Worm (Caenorhabditis elegans): ENCODE data around the gene cnx-1.

DNA sequence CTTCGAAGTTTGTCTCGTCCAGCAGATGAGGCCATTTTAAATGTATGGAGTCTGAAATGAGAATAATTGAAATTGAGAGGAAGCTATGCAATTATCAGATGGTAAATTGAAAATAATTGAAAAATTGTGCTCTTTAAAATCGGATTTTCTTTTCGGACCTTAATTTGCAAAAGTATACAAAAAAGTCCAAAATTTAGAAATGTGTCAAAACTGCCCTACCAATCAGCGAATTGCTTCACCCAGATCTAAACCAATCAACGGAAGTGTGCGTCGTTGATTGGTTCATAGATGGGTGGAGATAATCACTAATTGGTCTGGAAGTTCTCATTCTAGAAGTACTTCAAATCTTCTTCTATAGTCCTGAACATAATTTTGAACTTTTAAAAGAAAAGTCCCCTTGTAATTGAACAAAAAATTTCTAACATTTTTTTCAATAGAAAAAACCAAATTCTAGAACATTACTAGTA, 27.3 kb downstream of the cnx-1 start, which contains the start of gene R10E11.5:
- TF ChIP-seq nhr-11 (tag; optimal IDR thresholded peaks at IDR 0.05) (no peak), snpc-4 (tag; optimal IDR thresholded peaks at IDR 0.05) (no peak), lin-11 (tag; optimal IDR thresholded peaks at IDR 0.05) (no peak), skn-1 (tag; optimal IDR thresholded peaks at IDR 0.05) (no peak), unc-62 (GFP tag; optimal IDR thresholded peaks at IDR 0.05) (no peak), dmd-4 (tag; optimal IDR thresholded peaks at IDR 0.05) (no peak)
